Worm (Caenorhabditis elegans) whole organism, mixed stage, embryonic: ENCODE measurements around the gene C01G5.7.

Experiments
- ceh-83 ChIP-seq: fragments of 200-800 bp; sonication (Bioruptor generic); optimal IDR thresholded peaks from 2 replicates; lab custom pipeline; 2018; ENCODE audit warnings: mild to moderate bottlenecking, missing genetic modification characterization, missing compliant biosample characterization
- ztf-11 ChIP-seq: fragments of 150-350 bp; optimal IDR thresholded peaks from 2 replicates; lab custom pipeline; 2014; ENCODE audit warnings: missing biosample characterization, missing genetic modification characterization

- TF ChIP-seq ceh-83 (GFP tag; lab: Kevin White, UChicago) (no peak), ztf-11 (tag; lab: Kevin White, UChicago) (no peak)
Measured at ce11 chrIV:6531450-6531849, 13.5 kb downstream of the C01G5.7 start, which contains the start of gene C01G5.4.
